Worm (Caenorhabditis elegans): Measurements from ENCODE around the gene ZK673.5.

ce11 chrII:10483860-10484259 lies 22.6 kb downstream of the ZK673.5 start:
- TF ChIP-seq hmg-11 (tag; optimal IDR thresholded peaks at IDR 0.05) = no peak
- TF ChIP-seq fkh-10 (GFP tag; optimal IDR thresholded peaks at IDR 0.05) = no peak
- TF ChIP-seq ama-1 (optimal IDR thresholded peaks at IDR 0.05) = no peak

Data from whole organism, L3 larva.